Worm (Caenorhabditis elegans): Measurements from ENCODE around the gene pygl-1.

The pygl-1 gene

ce11 chrV:3634293-3635016 is 55.6 kb downstream of the pygl-1 start:
- TF ChIP-seq alr-1 (tag; optimal IDR thresholded peaks at IDR 0.05) (no peak), C34F6.9 (tag; optimal IDR thresholded peaks at IDR 0.05) (no peak), nhr-23 (tag; optimal IDR thresholded peaks at IDR 0.05) (no peak), nhr-129 (tag; optimal IDR thresholded peaks at IDR 0.05) (peak; percentile 24), ztf-4 (tag; optimal IDR thresholded peaks at IDR 0.05) (no peak), nhr-11 (tag; optimal IDR thresholded peaks at IDR 0.05) (no peak), sma-3 (GFP tag; optimal IDR thresholded peaks at IDR 0.05) (peak; percentile 3), nhr-25 (tag; optimal IDR thresholded peaks at IDR 0.05) (no peak), ztf-1 (GFP tag; conservative IDR thresholded peaks at IDR 0.05) (no peak), blmp-1 (tag; optimal IDR thresholded peaks at IDR 0.05; ENCODE audit: insufficient read depth) (no peak), mdl-1 (tag; optimal IDR thresholded peaks at IDR 0.05) (no peak), nhr-77 (tag; optimal IDR thresholded peaks at IDR 0.05) (no peak), nhr-237 (tag; optimal IDR thresholded peaks at IDR 0.05) (no peak), R02D3.7 (tag; optimal IDR thresholded peaks at IDR 0.05) (no peak), crh-2 (tag; optimal IDR thresholded peaks at IDR 0.05) (peak; percentile 57), sma-9 (GFP tag; optimal IDR thresholded peaks at IDR 0.05) (peak; percentile 50), sma-9 (tag; optimal IDR thresholded peaks at IDR 0.05) (no peak), ceh-16 (tag; optimal IDR thresholded peaks at IDR 0.05) (no peak), snpc-4 (tag; optimal IDR thresholded peaks at IDR 0.05) (no peak), egl-27 (tag; optimal IDR thresholded peaks at IDR 0.05) (no peak), unc-55 (GFP tag; optimal IDR thresholded peaks at IDR 0.05) (no peak), nhr-12 (tag; optimal IDR thresholded peaks at IDR 0.05) (no peak), mbf-1 (tag; optimal IDR thresholded peaks at IDR 0.05) (no peak), gmeb-1 (tag; optimal IDR thresholded peaks at IDR 0.05) (peak; percentile 18), nhr-6 (tag; optimal IDR thresholded peaks at IDR 0.05) (no peak), mab-5 (tag; optimal IDR thresholded peaks at IDR 0.05) (no peak), dmd-4 (tag; optimal IDR thresholded peaks at IDR 0.05) (no peak), lin-39 (tag; optimal IDR thresholded peaks at IDR 0.05) (no peak), skn-1 (tag; optimal IDR thresholded peaks at IDR 0.05) (peak; percentile 19), ceh-82 (tag; optimal IDR thresholded peaks at IDR 0.05) (no peak), nhr-21 (tag; optimal IDR thresholded peaks at IDR 0.05) (peak; percentile 4), elt-3 (tag; optimal IDR thresholded peaks at IDR 0.05) (no peak), ZK546.5 (tag; optimal IDR thresholded peaks at IDR 0.05) (no peak), zag-1 (tag; optimal IDR thresholded peaks at IDR 0.05) (no peak), ztf-11 (tag; optimal IDR thresholded peaks at IDR 0.05) (no peak), aly-2 (tag; optimal IDR thresholded peaks at IDR 0.05) (no peak), Y55F3AM.14 (GFP tag; optimal IDR thresholded peaks at IDR 0.05) (no peak), nhr-10 (tag; optimal IDR thresholded peaks at IDR 0.05) (no peak), F13H6.1 (tag; optimal IDR thresholded peaks at IDR 0.05) (peak; percentile 42), sem-4 (tag; optimal IDR thresholded peaks at IDR 0.05) (no peak), lin-13 (GFP tag; optimal IDR thresholded peaks at IDR 0.05) (peak; percentile 12), elt-1 (tag; optimal IDR thresholded peaks at IDR 0.05) (no peak), lsy-2 (tag; optimal IDR thresholded peaks at IDR 0.05) (no peak), unc-62 (GFP tag; optimal IDR thresholded peaks at IDR 0.05) (no peak), lin-11 (tag; optimal IDR thresholded peaks at IDR 0.05) (no peak), ama-1 (optimal IDR thresholded peaks at IDR 0.05) (peak; percentile 22), fos-1 (tag; optimal IDR thresholded peaks at IDR 0.05) (peak; percentile 75), peb-1 (tag; optimal IDR thresholded peaks at IDR 0.05) (no peak), unc-39 (tag; optimal IDR thresholded peaks at IDR 0.05) (no peak)
